Worm (Caenorhabditis elegans): Measurements from ENCODE around the gene lips-1.

Gene lips-1

ce11 chrX:12463504-12463903 lies 29.1 kb upstream of the lips-1 start, which contains the start of gene T18D3.5:
T18D3.5 (plus strand) TSS chrX:12463804.
- TF ChIP-seq mxl-1 (tag; optimal IDR thresholded peaks at IDR 0.05) (no peak), lin-40 (tag; optimal IDR thresholded peaks at IDR 0.05) (no peak), ceh-79 (tag; optimal IDR thresholded peaks at IDR 0.05) (no peak), pbrm-1 (GFP tag; IDR thresholded peaks at IDR 0.05) (no peak), efl-1 (GFP tag; optimal IDR thresholded peaks at IDR 0.05) (no peak), tlf-1 (GFP tag; optimal IDR thresholded peaks at IDR 0.05) (no peak), bed-2 (GFP tag; IDR thresholded peaks at IDR 0.05) (no peak), egl-44 (GFP tag; IDR thresholded peaks at IDR 0.05) (no peak), ekl-4 (GFP tag; IDR thresholded peaks at IDR 0.05) (no peak), hmg-1.2 (GFP tag; IDR thresholded peaks at IDR 0.05) (no peak), ceh-27 (GFP tag; optimal IDR thresholded peaks at IDR 0.05) (no peak), him-1 (tag; optimal IDR thresholded peaks at IDR 0.05) (no peak), ceh-100 (GFP tag; IDR thresholded peaks at IDR 0.05) (no peak), dpff-1 (tag; optimal IDR thresholded peaks at IDR 0.05) (no peak)

- TF ChIP-seq C17E4.6 (GFP tag; IDR thresholded peaks at IDR 0.05): no peak
- TF ChIP-seq ZK185.1 (tag; optimal IDR thresholded peaks at IDR 0.05; ENCODE audit: poor library complexity, severe bottlenecking): no peak
- TF ChIP-seq nhr-80 (tag; optimal IDR thresholded peaks at IDR 0.05): peak; percentile 67
Observed at ce11 chrX:12466769-12467168, 25.8 kb upstream of the lips-1 start, which contains the start of gene cdf-2. cdf-2 (minus strand) TSS chrX:12466917.

ce11 chrX:12467660-12468111 lies 24.9 kb upstream of the lips-1 start, which contains the start of gene myo-2:
myo-2 (plus strand) TSS chrX:12468061.
- no peak for TF ChIP-seq B0035.1 (tag; optimal IDR thresholded peaks at IDR 0.05)
- peak; percentile 60 for TF ChIP-seq zfh-2 (GFP tag; conservative IDR thresholded peaks at IDR 0.05)

- TF ChIP-seq F39B2.1 (GFP tag; IDR thresholded peaks at IDR 0.05): no peak
- TF ChIP-seq chd-7 (tag; optimal IDR thresholded peaks at IDR 0.05): no peak
- TF ChIP-seq rpc-1 (optimal IDR thresholded peaks at IDR 0.05): no peak
- no peak for TF ChIP-seq rpc-1 (tag; optimal IDR thresholded peaks at IDR 0.05)
- TF ChIP-seq F22D6.2 (tag; optimal IDR thresholded peaks at IDR 0.05): no peak
- TF ChIP-seq nfyb-1 (GFP tag; IDR thresholded peaks at IDR 0.05): no peak
- TF ChIP-seq attf-5 (GFP tag; optimal IDR thresholded peaks at IDR 0.05): no peak
- TF ChIP-seq ceh-100 (GFP tag; IDR thresholded peaks at IDR 0.05): no peak
- TF ChIP-seq B0035.1 (tag; optimal IDR thresholded peaks at IDR 0.05): no peak
- TF ChIP-seq let-607 (tag; optimal IDR thresholded peaks at IDR 0.05): no peak
- TF ChIP-seq F55B11.4 (tag; optimal IDR thresholded peaks at IDR 0.05; ENCODE audit: borderline replicate concordance, insufficient read depth): no peak
- no peak for TF ChIP-seq nfya-2 (GFP tag; IDR thresholded peaks at IDR 0.05)
- no peak for TF ChIP-seq hrde-1 (tag; optimal IDR thresholded peaks at IDR 0.05; ENCODE audit: borderline replicate concordance)
- no peak for TF ChIP-seq attf-6 (GFP tag; IDR thresholded peaks at IDR 0.05)
- no peak for TF ChIP-seq lag-1 (GFP tag; IDR thresholded peaks at IDR 0.05)
Observed at ce11 chrX:12469846-12470245, 22.7 kb upstream of the lips-1 start.

ce11 chrX:12472232-12472631 lies 20.3 kb upstream of the lips-1 start:
- TF ChIP-seq pbrm-1 (GFP tag; IDR thresholded peaks at IDR 0.05): no peak
- TF ChIP-seq snpc-3.4 (tag; optimal IDR thresholded peaks at IDR 0.05): no peak
- TF ChIP-seq die-1 (tag; optimal IDR thresholded peaks at IDR 0.05): no peak
- no peak for TF ChIP-seq attf-5 (GFP tag; optimal IDR thresholded peaks at IDR 0.05)
- no peak for TF ChIP-seq lin-26 (GFP tag; IDR thresholded peaks at IDR 0.05)
- no peak for TF ChIP-seq repo-1 (tag; optimal IDR thresholded peaks at IDR 0.05)
- TF ChIP-seq let-607 (tag; optimal IDR thresholded peaks at IDR 0.05): no peak
- TF ChIP-seq him-1 (tag; optimal IDR thresholded peaks at IDR 0.05): no peak
- no peak for TF ChIP-seq athp-1 (tag; optimal IDR thresholded peaks at IDR 0.05)
- TF ChIP-seq ets-4 (GFP tag; optimal IDR thresholded peaks at IDR 0.05): no peak
- TF ChIP-seq tlf-1 (GFP tag; optimal IDR thresholded peaks at IDR 0.05): no peak
- TF ChIP-seq egl-18 (GFP tag; IDR thresholded peaks at IDR 0.05): no peak
- TF ChIP-seq nfya-1 (tag; optimal IDR thresholded peaks at IDR 0.05; ENCODE audit: borderline replicate concordance, insufficient read depth): no peak
- TF ChIP-seq ztf-28 (GFP tag; IDR thresholded peaks at IDR 0.05): no peak

Measured in whole organism, young adult.